Worm (Caenorhabditis elegans) whole organism, late embryonic: ENCODE measurements around the gene C42C1.3.

Experiments
- ceh-14 ChIP-seq: sonication (generic microtip); optimal IDR thresholded peaks from 2 replicates; lab custom pipeline; 2016; ENCODE audit warnings: missing genotype, missing genetic modification characterization, missing compliant biosample characterization
- ceh-18 ChIP-seq: sonication (generic microtip); optimal IDR thresholded peaks from 2 replicates; lab custom pipeline; 2016; ENCODE audit warnings: missing genetic modification characterization, missing compliant biosample characterization
- ceh-30 ChIP-seq: fragments of 150-350 bp; optimal IDR thresholded peaks from 2 replicates; lab custom pipeline; 2014; ENCODE audit warnings: missing biosample characterization, missing genetic modification characterization
- ets-4 ChIP-seq: sonication (generic microtip); optimal IDR thresholded peaks from 2 replicates; lab custom pipeline; 2016; ENCODE audit warnings: missing genetic modification characterization, missing compliant biosample characterization
- fax-1 ChIP-seq: sonication (generic microtip); optimal IDR thresholded peaks from 2 replicates; lab custom pipeline; 2016; ENCODE audit warnings: missing genotype, missing genetic modification characterization, missing compliant biosample characterization
- odd-2 ChIP-seq: sonication (generic microtip); optimal IDR thresholded peaks from 2 replicates; lab custom pipeline; 2017; ENCODE audit warnings: antibody characterized with exemption, mild to moderate bottlenecking, missing genetic modification characterization, missing compliant biosample characterization
- pha-4 ChIP-seq: fragments of 150-350 bp; optimal IDR thresholded peaks from 2 replicates; lab custom pipeline; 2018; ENCODE audit warnings: missing biosample characterization, missing genetic modification reagents, missing genetic modification characterization
- pros-1 ChIP-seq: fragments of 150-350 bp; optimal IDR thresholded peaks from 2 replicates; lab custom pipeline; 2014; ENCODE audit warnings: missing biosample characterization, missing genetic modification reagents, missing genetic modification characterization
- sox-2 ChIP-seq: fragments of 200-800 bp; sonication (Bioruptor generic); IDR thresholded peaks from 2 replicates; pipeline ENCODE4 v1.3.6; 2022; ENCODE audit warnings: missing genetic modification reagents, missing genetic modification characterization, missing compliant biosample characterization

DNA sequence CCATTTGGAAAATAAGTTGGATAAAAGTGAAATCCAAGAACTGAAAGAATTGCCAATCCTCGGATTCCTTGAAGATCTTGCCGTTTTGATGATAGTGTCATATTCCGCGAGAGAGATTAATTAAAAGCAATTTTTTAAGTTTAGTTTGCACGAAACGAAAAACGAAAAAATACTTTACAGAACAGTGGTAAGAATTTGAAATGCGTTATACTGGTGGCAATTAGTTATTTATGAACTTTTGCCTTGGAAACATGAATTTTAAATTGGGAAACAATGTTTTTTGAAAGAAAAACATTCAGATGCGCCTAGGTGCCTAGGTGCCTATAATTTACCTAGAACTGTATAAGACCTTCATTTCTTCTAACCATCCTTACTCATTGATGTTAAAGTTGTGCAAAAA, 37.4 kb upstream of the C42C1.3 start, which contains the start of gene oac-57:
- TF ChIP-seq ceh-14 (no peak), sox-2 (no peak), pha-4 (tag; lab: Kevin White, UChicago) (no peak), fax-1 (no peak), ceh-18 (tag; lab: Kevin White, UChicago) (no peak), ets-4 (tag; lab: Kevin White, UChicago) (no peak), ceh-30 (tag; lab: Kevin White, UChicago) (no peak), odd-2 (tag; lab: Kevin White, UChicago) (no peak), pros-1 (tag; lab: Kevin White, UChicago) (no peak)
